Worm (Caenorhabditis elegans): ENCODE measurements around the gene sptl-2.

DNA sequence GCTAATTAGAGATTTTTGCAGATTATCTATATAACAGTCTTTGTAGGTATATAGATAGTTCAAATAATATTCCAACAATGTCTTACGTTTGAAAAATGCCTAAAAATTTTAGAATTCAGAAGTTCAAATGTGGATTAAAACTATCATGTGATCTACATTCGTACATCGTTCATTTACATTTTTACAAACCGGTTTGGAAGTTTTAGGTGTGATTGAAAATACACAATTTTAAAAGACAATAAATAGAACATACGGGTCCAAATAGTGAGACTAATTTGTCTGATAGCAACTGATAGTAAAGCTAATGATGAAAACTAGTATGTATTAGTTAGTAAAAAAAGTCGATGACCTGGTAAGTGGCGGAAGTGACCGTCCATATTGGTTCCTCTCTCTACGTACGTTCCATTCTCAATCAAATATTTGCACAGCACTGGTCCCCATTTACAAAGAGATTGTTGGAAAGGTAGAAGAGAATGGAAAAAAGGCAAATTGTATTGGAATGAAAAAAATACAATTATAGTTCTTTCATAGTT is 24.4 kb downstream of the sptl-2 start:
- TF ChIP-seq ama-1 (optimal IDR thresholded peaks at IDR 0.05) (no peak), hmbx-1 (tag; optimal IDR thresholded peaks at IDR 0.05) (no peak), ets-7 (tag; optimal IDR thresholded peaks at IDR 0.05) (no peak), hmg-4 (GFP tag; optimal IDR thresholded peaks at IDR 0.05) (no peak), sea-1 (GFP tag; conservative IDR thresholded peaks at IDR 0.05) (no peak), pes-1 (GFP tag; IDR thresholded peaks at IDR 0.05) (no peak), F13C5.2 (tag; optimal IDR thresholded peaks at IDR 0.05) (no peak), tbx-11 (GFP tag; IDR thresholded peaks at IDR 0.05) (no peak), B0310.2 (tag; optimal IDR thresholded peaks at IDR 0.05) (no peak)

Data from whole organism, early embryonic.